Worm (Caenorhabditis elegans): Measurements from ENCODE around the gene cyn-8.

- no peak for TF ChIP-seq hmg-4 (GFP tag; optimal IDR thresholded peaks at IDR 0.05)
- TF ChIP-seq ama-1 (optimal IDR thresholded peaks at IDR 0.05) = no peak
- TF ChIP-seq B0310.2 (tag; optimal IDR thresholded peaks at IDR 0.05) = no peak
- no peak for TF ChIP-seq ets-7 (tag; optimal IDR thresholded peaks at IDR 0.05)
- TF ChIP-seq flt-1 (GFP tag; IDR thresholded peaks at IDR 0.05) = no peak
- TF ChIP-seq pes-1 (GFP tag; IDR thresholded peaks at IDR 0.05) = no peak
- TF ChIP-seq ceh-36 (tag; optimal IDR thresholded peaks at IDR 0.05) = no peak
- TF ChIP-seq hmbx-1 (tag; optimal IDR thresholded peaks at IDR 0.05) = no peak
- TF ChIP-seq tra-4 (tag; optimal IDR thresholded peaks at IDR 0.05) = no peak
- no peak for TF ChIP-seq F13C5.2 (tag; optimal IDR thresholded peaks at IDR 0.05)
- TF ChIP-seq hnd-1 (tag; optimal IDR thresholded peaks at IDR 0.05) = no peak
- TF ChIP-seq sea-1 (GFP tag; conservative IDR thresholded peaks at IDR 0.05) = no peak
Observed at ce11 chrX:8892808-8893207, 18.3 kb upstream of the cyn-8 start, which contains the start of gene C13E3.1.
